Fruit fly (Drosophila melanogaster) whole organism, adult: ENCODE data around the gene Gr94a.

Experiments
- CG5204 ChIP-seq: fragments of 200-800 bp; sonication (Bioruptor generic); optimal IDR thresholded peaks from 2 replicates; lab custom pipeline; 2016; ENCODE audit warnings: missing biosample characterization, missing genetic modification characterization
- CG7101 ChIP-seq: fragments of 200-800 bp; sonication (Bioruptor generic); optimal IDR thresholded peaks from 2 replicates; lab custom pipeline; 2018; ENCODE audit warnings: missing biosample characterization, mild to moderate bottlenecking, missing genetic modification characterization, moderate library complexity

dm6 chr3R:23099233-23099632 lies 47.7 kb downstream of the Gr94a start, which contains the start of gene CG6738:
- TF ChIP-seq CG5204 (GFP tag; lab: Kevin White, UChicago) (no peak), CG7101 (tag; lab: Kevin White, UChicago) (no peak)
